Worm (Caenorhabditis elegans): Measurements from ENCODE around the gene memb-2.

ce11 chrV:5647359-5647758, 27.4 kb upstream of the memb-2 start, which contains the start of gene C14C11.4:
- TF ChIP-seq flt-1 (GFP tag; IDR thresholded peaks at IDR 0.05) (no peak), cog-1 (tag; optimal IDR thresholded peaks at IDR 0.05) (no peak), med-1 (GFP tag; optimal IDR thresholded peaks at IDR 0.05; ENCODE audit: insufficient read depth) (no peak), klf-2 (GFP tag; conservative IDR thresholded peaks at IDR 0.05) (no peak), ztf-29 (GFP tag; IDR thresholded peaks at IDR 0.05) (no peak), ref-1 (GFP tag; conservative IDR thresholded peaks at IDR 0.05) (no peak), ztf-23 (GFP tag; IDR thresholded peaks at IDR 0.05) (no peak), T22C8.4 (GFP tag; IDR thresholded peaks at IDR 0.05) (no peak)

Measured in whole organism, midembryonic.